Worm (Caenorhabditis elegans): ENCODE data around the gene K05F1.14.

K05F1.14 gene

ce11 chrII:5779866-5780265 lies 12.5 kb downstream of the K05F1.14 start (continued):
- no peak for TF ChIP-seq mdl-1 (tag; optimal IDR thresholded peaks at IDR 0.05)

ce11 chrII:5777372-5777771 lies 15.0 kb downstream of the K05F1.14 start:
- no peak for TF ChIP-seq lin-13 (GFP tag; optimal IDR thresholded peaks at IDR 0.05)
- TF ChIP-seq ama-1 (optimal IDR thresholded peaks at IDR 0.05): no peak
- no peak for TF ChIP-seq nhr-10 (tag; optimal IDR thresholded peaks at IDR 0.05)
- no peak for TF ChIP-seq unc-62 (GFP tag; optimal IDR thresholded peaks at IDR 0.05)
- no peak for TF ChIP-seq zag-1 (tag; optimal IDR thresholded peaks at IDR 0.05)
- no peak for TF ChIP-seq C34F6.9 (tag; optimal IDR thresholded peaks at IDR 0.05)
- no peak for TF ChIP-seq nhr-6 (tag; optimal IDR thresholded peaks at IDR 0.05)
- TF ChIP-seq nhr-12 (tag; optimal IDR thresholded peaks at IDR 0.05): no peak
- TF ChIP-seq sma-9 (GFP tag; optimal IDR thresholded peaks at IDR 0.05): no peak
- TF ChIP-seq sma-9 (tag; optimal IDR thresholded peaks at IDR 0.05): no peak
- TF ChIP-seq nhr-77 (tag; optimal IDR thresholded peaks at IDR 0.05): no peak

ce11 chrII:5774879-5775278 lies 17.5 kb downstream of the K05F1.14 start:
- TF ChIP-seq snpc-4 (tag; optimal IDR thresholded peaks at IDR 0.05): no peak
- no peak for TF ChIP-seq nhr-129 (tag; optimal IDR thresholded peaks at IDR 0.05)
- no peak for TF ChIP-seq unc-55 (GFP tag; optimal IDR thresholded peaks at IDR 0.05)
- no peak for TF ChIP-seq nhr-77 (tag; optimal IDR thresholded peaks at IDR 0.05)
- no peak for TF ChIP-seq nhr-237 (tag; optimal IDR thresholded peaks at IDR 0.05)
- no peak for TF ChIP-seq ceh-16 (tag; optimal IDR thresholded peaks at IDR 0.05)
- TF ChIP-seq C34F6.9 (tag; optimal IDR thresholded peaks at IDR 0.05): no peak
- no peak for TF ChIP-seq Y55F3AM.14 (GFP tag; optimal IDR thresholded peaks at IDR 0.05)
- no peak for TF ChIP-seq fos-1 (tag; optimal IDR thresholded peaks at IDR 0.05)
- TF ChIP-seq F13H6.1 (tag; optimal IDR thresholded peaks at IDR 0.05): no peak
- no peak for TF ChIP-seq ztf-1 (GFP tag; conservative IDR thresholded peaks at IDR 0.05)
- no peak for TF ChIP-seq lin-11 (tag; optimal IDR thresholded peaks at IDR 0.05)
- no peak for TF ChIP-seq dmd-4 (tag; optimal IDR thresholded peaks at IDR 0.05)
- TF ChIP-seq lsy-2 (tag; optimal IDR thresholded peaks at IDR 0.05): no peak
- no peak for TF ChIP-seq mbf-1 (tag; optimal IDR thresholded peaks at IDR 0.05)
- TF ChIP-seq unc-39 (tag; optimal IDR thresholded peaks at IDR 0.05): no peak

ce11 chrII:5774120-5774519 lies 18.3 kb downstream of the K05F1.14 start, which contains the start of the genes dmd-5 and F10C1.1:
TSS of gene dmd-5 (minus strand) at chrII:5774220.
TSS of gene F10C1.1 (plus strand) at chrII:5774229.
- no peak for TF ChIP-seq zag-1 (tag; optimal IDR thresholded peaks at IDR 0.05)
- TF ChIP-seq C34F6.9 (tag; optimal IDR thresholded peaks at IDR 0.05): no peak
- no peak for TF ChIP-seq F13H6.1 (tag; optimal IDR thresholded peaks at IDR 0.05)

- TF ChIP-seq egl-27 (tag; optimal IDR thresholded peaks at IDR 0.05) (no peak), Y55F3AM.14 (GFP tag; optimal IDR thresholded peaks at IDR 0.05) (no peak), dmd-4 (tag; optimal IDR thresholded peaks at IDR 0.05) (no peak), nhr-23 (tag; optimal IDR thresholded peaks at IDR 0.05) (no peak), C34F6.9 (tag; optimal IDR thresholded peaks at IDR 0.05) (peak; percentile 37), ceh-82 (tag; optimal IDR thresholded peaks at IDR 0.05) (no peak), gmeb-1 (tag; optimal IDR thresholded peaks at IDR 0.05) (peak; percentile 22), nhr-10 (tag; optimal IDR thresholded peaks at IDR 0.05) (no peak), mbf-1 (tag; optimal IDR thresholded peaks at IDR 0.05) (no peak), nhr-12 (tag; optimal IDR thresholded peaks at IDR 0.05) (no peak), snpc-4 (tag; optimal IDR thresholded peaks at IDR 0.05) (no peak), blmp-1 (tag; optimal IDR thresholded peaks at IDR 0.05; ENCODE audit: insufficient read depth) (no peak), unc-39 (tag; optimal IDR thresholded peaks at IDR 0.05) (no peak), aly-2 (tag; optimal IDR thresholded peaks at IDR 0.05) (no peak), alr-1 (tag; optimal IDR thresholded peaks at IDR 0.05) (no peak), crh-2 (tag; optimal IDR thresholded peaks at IDR 0.05) (peak; percentile 1), mab-5 (tag; optimal IDR thresholded peaks at IDR 0.05) (no peak), nhr-237 (tag; optimal IDR thresholded peaks at IDR 0.05) (no peak), ztf-11 (tag; optimal IDR thresholded peaks at IDR 0.05) (no peak), peb-1 (tag; optimal IDR thresholded peaks at IDR 0.05) (no peak), unc-62 (GFP tag; optimal IDR thresholded peaks at IDR 0.05) (no peak), mdl-1 (tag; optimal IDR thresholded peaks at IDR 0.05) (no peak), sma-3 (GFP tag; optimal IDR thresholded peaks at IDR 0.05) (no peak), lin-13 (GFP tag; optimal IDR thresholded peaks at IDR 0.05) (no peak), ceh-16 (tag; optimal IDR thresholded peaks at IDR 0.05) (no peak), sma-9 (GFP tag; optimal IDR thresholded peaks at IDR 0.05) (peak; percentile 53), sma-9 (tag; optimal IDR thresholded peaks at IDR 0.05) (no peak), lin-39 (tag; optimal IDR thresholded peaks at IDR 0.05) (no peak), nhr-6 (tag; optimal IDR thresholded peaks at IDR 0.05) (no peak), R02D3.7 (tag; optimal IDR thresholded peaks at IDR 0.05) (no peak), elt-3 (tag; optimal IDR thresholded peaks at IDR 0.05) (no peak), nhr-11 (tag; optimal IDR thresholded peaks at IDR 0.05) (no peak), skn-1 (tag; optimal IDR thresholded peaks at IDR 0.05) (no peak), nhr-25 (tag; optimal IDR thresholded peaks at IDR 0.05) (no peak), ama-1 (optimal IDR thresholded peaks at IDR 0.05) (no peak)
Measured at ce11 chrII:5772547-5773142, 19.7 kb downstream of the K05F1.14 start.

All from whole organism, L2 larva.